Worm (Caenorhabditis elegans): ENCODE measurements around the gene F07C6.4.

DNA sequence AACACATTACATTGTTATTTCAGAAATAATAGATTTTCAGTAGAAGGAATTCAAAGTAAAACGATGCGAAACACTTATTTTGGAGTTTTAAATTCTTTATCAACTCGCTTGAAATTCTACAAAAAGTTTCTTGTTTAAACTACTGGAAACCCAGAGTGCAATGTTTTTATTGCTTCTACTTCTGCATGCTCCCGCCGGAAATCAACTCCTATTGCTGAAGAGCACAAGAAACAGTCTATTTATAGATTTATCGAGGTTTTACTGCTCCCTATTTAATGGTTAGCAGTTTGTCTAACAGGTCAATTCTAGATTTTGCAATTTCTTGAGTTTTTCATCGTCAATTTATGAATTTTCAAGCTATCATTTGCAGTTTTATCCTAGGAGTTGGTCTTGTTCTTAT is 13.2 kb upstream of the F07C6.4 start, which contains the start of gene F07C6.6:
- TF ChIP-seq him-1 (tag; optimal IDR thresholded peaks at IDR 0.05) = no peak
- TF ChIP-seq W03F9.2 (tag; optimal IDR thresholded peaks at IDR 0.05) = no peak
- TF ChIP-seq dao-5 (tag; optimal IDR thresholded peaks at IDR 0.05) = no peak

Measured in whole organism, L4/young adult.